Worm (Caenorhabditis elegans): Measurements from ENCODE around the gene let-754.

DNA sequence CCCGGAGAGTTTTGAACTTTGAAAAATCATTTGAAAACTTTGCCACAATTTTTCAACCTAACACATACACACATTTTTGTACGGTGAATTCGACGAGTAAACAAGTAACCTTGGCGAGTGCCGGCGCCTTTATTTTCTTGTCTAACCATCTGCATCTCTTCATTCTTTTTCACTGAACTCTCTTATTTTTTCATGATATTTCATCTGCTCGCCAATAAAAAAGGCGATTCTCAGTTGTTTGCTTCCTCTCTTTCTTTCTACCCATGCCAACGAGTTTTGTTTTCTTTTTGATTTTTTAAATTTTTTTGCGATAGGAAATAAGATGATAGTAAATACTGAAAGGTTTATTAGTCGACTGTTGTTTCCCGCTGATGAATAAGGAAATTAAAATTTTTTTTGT, 25.6 kb upstream of the let-754 start:
- TF ChIP-seq let-607 (tag; optimal IDR thresholded peaks at IDR 0.05) (no peak), unc-62 (GFP tag; optimal IDR thresholded peaks at IDR 0.05) (no peak), nhr-27 (tag; optimal IDR thresholded peaks at IDR 0.05) (no peak), him-1 (tag; optimal IDR thresholded peaks at IDR 0.05) (no peak), ceh-40 (GFP tag; IDR thresholded peaks at IDR 0.05) (no peak), rec-8 (tag; optimal IDR thresholded peaks at IDR 0.05) (no peak), F22D6.2 (tag; optimal IDR thresholded peaks at IDR 0.05) (no peak), lir-1 (GFP tag; conservative IDR thresholded peaks at IDR 0.05) (no peak), athp-1 (tag; optimal IDR thresholded peaks at IDR 0.05) (no peak)

Data from whole organism, young adult.